Fruit fly (Drosophila melanogaster): Measurements from ENCODE around the gene CG32284.

DNA sequence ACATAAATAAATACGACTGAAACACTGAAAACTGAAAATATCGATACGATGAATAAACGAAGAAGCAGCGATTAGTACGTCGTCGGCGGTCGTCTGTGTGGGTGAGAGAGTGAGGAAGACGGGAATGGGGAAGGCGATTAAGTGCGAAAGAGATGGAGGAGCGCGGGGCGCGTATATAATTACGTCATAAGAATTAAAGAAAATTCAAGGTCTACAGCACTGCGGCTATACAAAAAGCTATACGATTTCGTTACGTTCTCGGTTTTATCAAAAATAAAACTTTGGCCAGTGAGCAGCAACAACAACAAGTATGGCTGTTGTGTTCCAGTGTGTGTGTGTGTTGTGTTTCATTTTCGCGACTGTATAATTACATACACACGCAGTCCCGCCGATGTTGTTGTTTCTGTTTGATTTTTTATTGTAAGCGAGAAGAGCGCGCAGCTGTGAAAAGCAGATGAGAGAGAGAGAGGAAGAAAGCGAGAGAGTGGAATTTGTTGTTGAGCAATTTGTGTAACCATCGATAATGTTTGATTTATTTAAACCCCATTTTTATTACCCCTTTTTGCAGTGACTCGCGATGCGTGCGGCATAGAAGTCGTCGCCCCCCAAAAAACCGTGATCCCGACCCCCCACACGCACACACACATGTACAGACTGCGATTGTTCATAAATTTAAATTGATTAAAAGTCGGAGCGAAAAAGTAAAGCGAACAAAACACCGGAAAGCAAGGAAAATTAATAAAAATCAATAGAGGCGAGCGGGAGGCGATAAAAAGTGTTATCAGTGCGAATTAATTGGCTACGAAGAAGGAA, 37.2 kb upstream of the CG32284 start:
- TF ChIP-seq CG8478 (optimal IDR thresholded peaks at IDR 0.05) (no peak), psq (optimal IDR thresholded peaks at IDR 0.05) (no peak), usp (GFP tag; optimal IDR thresholded peaks at IDR 0.05) (no peak), EcR (GFP tag; optimal IDR thresholded peaks at IDR 0.05) (no peak), Dll (optimal IDR thresholded peaks at IDR 0.05) (peak; percentile 18)
